Fruit fly (Drosophila melanogaster): ENCODE data around the gene Chsy.
A peak's percentile ranks its signal among the peaks of the same experiment; 100 is the strongest.

Chsy gene

DNA sequence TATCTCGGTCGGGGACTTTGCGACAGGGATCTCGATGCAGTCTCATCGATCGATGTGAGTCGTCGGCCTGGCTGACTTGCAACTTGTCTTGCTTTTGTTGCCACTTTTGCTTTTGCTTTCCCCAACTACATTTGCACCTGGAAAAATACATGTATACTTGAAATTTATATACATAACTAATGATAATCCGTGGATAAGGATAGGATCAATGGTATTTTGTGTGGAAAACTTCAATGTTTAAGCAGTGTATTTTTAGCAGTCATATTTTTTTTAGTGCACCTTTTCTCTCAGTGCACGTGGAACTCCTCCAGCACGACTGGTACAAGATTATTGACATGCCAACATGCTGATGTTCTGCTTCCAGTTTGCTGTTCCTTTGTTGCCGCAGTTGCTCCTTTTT lies 45.7 kb upstream of the Chsy start (continued):
- no peak for TF ChIP-seq CG8319 (GFP tag; optimal IDR thresholded peaks at IDR 0.05)
- TF ChIP-seq lz (GFP tag; optimal IDR thresholded peaks at IDR 0.05), result no peak
- TF ChIP-seq pdm3 (GFP tag; optimal IDR thresholded peaks at IDR 0.05), result peak; percentile 59
- TF ChIP-seq CG6808 (GFP tag; optimal IDR thresholded peaks at IDR 0.05), result peak; percentile 42
- TF ChIP-seq Hr39 (GFP tag; optimal IDR thresholded peaks at IDR 0.05), result no peak
- TF ChIP-seq Eip75B (GFP tag; optimal IDR thresholded peaks at IDR 0.05), result peak; percentile 3
- TF ChIP-seq Eip93F (GFP tag; optimal IDR thresholded peaks at IDR 0.05), result no peak
- peak; percentile 5 for TF ChIP-seq CG10669 (GFP tag; optimal IDR thresholded peaks at IDR 0.05)
- TF ChIP-seq cyc (GFP tag; optimal IDR thresholded peaks at IDR 0.05), result no peak
- TF ChIP-seq Hr4 (GFP tag; optimal IDR thresholded peaks at IDR 0.05), result peak; percentile 64
- TF ChIP-seq CG11902 (GFP tag; optimal IDR thresholded peaks at IDR 0.05), result no peak
- TF ChIP-seq CG3919 (GFP tag; optimal IDR thresholded peaks at IDR 0.05), result peak; percentile 62
- peak; percentile 57 for TF ChIP-seq Sox14 (GFP tag; optimal IDR thresholded peaks at IDR 0.05)
- TF ChIP-seq Ets21C (GFP tag; optimal IDR thresholded peaks at IDR 0.05), result no peak
- TF ChIP-seq Ets96B (tag; optimal IDR thresholded peaks at IDR 0.05), result peak; percentile 47
- peak; percentile 61 for TF ChIP-seq CG15336 (GFP tag; IDR thresholded peaks at IDR 0.05)
- no peak for TF ChIP-seq Sox102F (GFP tag; optimal IDR thresholded peaks at IDR 0.05)
- TF ChIP-seq eg (GFP tag; IDR thresholded peaks at IDR 0.05), result peak; percentile 73
- peak; percentile 17 for TF ChIP-seq fd59A (GFP tag; optimal IDR thresholded peaks at IDR 0.05)
- no peak for TF ChIP-seq vri (GFP tag; optimal IDR thresholded peaks at IDR 0.05)
- peak; percentile 66; the same call in 2 of the 3 replicates for TF ChIP-seq CG8119 (GFP tag; IDR thresholded peaks at IDR 0.05)
- no peak for TF ChIP-seq CG7368 (GFP tag; optimal IDR thresholded peaks at IDR 0.05)
- TF ChIP-seq CG4318 (GFP tag; optimal IDR thresholded peaks at IDR 0.05), result peak; percentile 41
- peak; percentile 78 for TF ChIP-seq CG32006 (GFP tag; optimal IDR thresholded peaks at IDR 0.05)
- TF ChIP-seq CG34406 (GFP tag; optimal IDR thresholded peaks at IDR 0.05), result no peak
- peak; percentile 32 for TF ChIP-seq CG3032 (tag; optimal IDR thresholded peaks at IDR 0.05)
- TF ChIP-seq spab (GFP tag; optimal IDR thresholded peaks at IDR 0.05), result peak; percentile 27
- peak; percentile 4 for TF ChIP-seq CG1621 (tag; optimal IDR thresholded peaks at IDR 0.05)
- TF ChIP-seq acj6 (GFP tag; optimal IDR thresholded peaks at IDR 0.05), result peak; percentile 29
- TF ChIP-seq Hr38 (GFP tag; optimal IDR thresholded peaks at IDR 0.05), result no peak
- peak; percentile 82 for TF ChIP-seq Eip78C (GFP tag)
- TF ChIP-seq CG11762 (GFP tag; optimal IDR thresholded peaks at IDR 0.05; ENCODE audit: insufficient read depth), result peak; percentile 35
- no peak for TF ChIP-seq fkh (GFP tag; optimal IDR thresholded peaks at IDR 0.05)
- no peak for TF ChIP-seq fd85E (GFP tag; optimal IDR thresholded peaks at IDR 0.05)
- peak; percentile 16 for TF ChIP-seq Lpt (GFP tag; optimal IDR thresholded peaks at IDR 0.05)
- no peak for TF ChIP-seq dsx (GFP tag; optimal IDR thresholded peaks at IDR 0.05; ENCODE audit: poor library complexity, severe bottlenecking)

DNA sequence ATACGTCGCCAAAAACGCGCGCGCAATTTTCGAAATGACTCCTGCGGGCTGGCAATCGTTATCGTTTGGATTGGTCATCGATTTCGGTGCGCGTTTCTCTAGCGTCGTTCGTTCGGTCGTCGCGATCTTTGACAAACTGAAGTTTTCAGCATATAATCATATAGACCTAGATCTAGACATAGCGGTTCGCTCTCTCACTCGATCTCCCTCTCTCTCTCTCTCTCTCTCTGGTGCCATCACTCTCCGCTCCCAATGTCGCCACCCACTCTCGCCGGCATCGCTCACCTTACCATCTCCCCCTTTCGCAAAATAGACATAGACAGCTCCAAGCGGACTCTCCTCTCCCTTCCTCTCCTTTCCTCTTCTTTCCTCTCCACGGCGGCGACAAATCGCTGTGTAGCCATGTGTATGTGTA lies 40.0 kb upstream of the Chsy start, which contains the start of gene sog:
sog (minus strand) TSS at position 122 of the 415 bp plus-strand sequence.
- 0 out of 3 replicates have a peak, but pooled peaks have one; percentile 25 for TF ChIP-seq CG8119 (GFP tag; IDR thresholded peaks at IDR 0.05)
- TF ChIP-seq Smox (GFP tag; optimal IDR thresholded peaks at IDR 0.05), result no peak
- TF ChIP-seq CG31627 (GFP tag; optimal IDR thresholded peaks at IDR 0.05), result no peak
- TF ChIP-seq Eip78C (GFP tag), result no peak
- TF ChIP-seq CG15336 (GFP tag; IDR thresholded peaks at IDR 0.05), result peak; percentile 17; the same call in 1 of the 2 replicates
- no peak for TF ChIP-seq dac (GFP tag; optimal IDR thresholded peaks at IDR 0.05)
- no peak for TF ChIP-seq CG4318 (GFP tag; optimal IDR thresholded peaks at IDR 0.05)
- TF ChIP-seq pdm3 (GFP tag; optimal IDR thresholded peaks at IDR 0.05), result no peak
- no peak for TF ChIP-seq Blimp-1 (GFP tag; optimal IDR thresholded peaks at IDR 0.05)
- peak; percentile 19 for TF ChIP-seq Lpt (GFP tag; optimal IDR thresholded peaks at IDR 0.05)
- TF ChIP-seq CG32006 (GFP tag; optimal IDR thresholded peaks at IDR 0.05), result no peak
- TF ChIP-seq spab (GFP tag; optimal IDR thresholded peaks at IDR 0.05), result no peak
- TF ChIP-seq CG34406 (GFP tag; optimal IDR thresholded peaks at IDR 0.05), result no peak
- TF ChIP-seq CG16779 (tag; optimal IDR thresholded peaks at IDR 0.05), result no peak
- TF ChIP-seq eg (GFP tag; IDR thresholded peaks at IDR 0.05), result peak; percentile 60; the same call in 2 of the 3 replicates
- no peak for TF ChIP-seq svp (GFP tag)

Measured in whole organism, prepupa.